Worm (Caenorhabditis elegans): ENCODE results near the gene D1014.5.

Gene D1014.5

DNA sequence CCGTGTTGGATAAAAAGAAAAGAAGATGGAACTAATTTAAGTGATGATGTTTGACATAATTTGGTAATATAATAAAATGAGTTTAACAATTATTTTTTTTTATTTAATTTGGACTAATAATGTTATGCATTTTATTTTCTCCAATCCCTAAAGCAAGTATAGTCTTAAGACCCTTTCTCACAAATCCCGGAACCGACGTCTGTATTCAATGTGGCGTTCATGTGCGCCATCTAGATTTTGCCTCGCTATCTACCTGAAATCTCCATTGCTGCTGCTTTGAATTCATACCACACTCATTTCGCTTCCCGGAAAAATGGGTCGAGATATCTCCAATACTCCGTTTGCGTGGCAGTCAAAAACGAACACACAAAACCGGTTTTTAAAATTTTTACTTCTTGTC lies at the start of gene D1014.5:
D1014.5 (plus strand) TSS at position 301 of the 400 bp plus-strand sequence.
- TF ChIP-seq Y55F3AM.14 (GFP tag; optimal IDR thresholded peaks at IDR 0.05) (no peak), blmp-1 (tag; optimal IDR thresholded peaks at IDR 0.05; ENCODE audit: insufficient read depth) (no peak), sem-4 (tag; optimal IDR thresholded peaks at IDR 0.05) (no peak), lin-13 (GFP tag; optimal IDR thresholded peaks at IDR 0.05) (no peak), zag-1 (tag; optimal IDR thresholded peaks at IDR 0.05) (no peak), ama-1 (optimal IDR thresholded peaks at IDR 0.05) (no peak), R02D3.7 (tag; optimal IDR thresholded peaks at IDR 0.05) (no peak), nhr-23 (tag; optimal IDR thresholded peaks at IDR 0.05) (no peak), skn-1 (tag; optimal IDR thresholded peaks at IDR 0.05) (no peak)

ce11 chrV:8075712-8076111 lies 47.8 kb upstream of the D1014.5 start, which contains the start of gene catp-3:
Gene catp-3, plus strand, starts transcription at chrV:8076012.
- no peak for TF ChIP-seq ztf-11 (tag; optimal IDR thresholded peaks at IDR 0.05)

DNA sequence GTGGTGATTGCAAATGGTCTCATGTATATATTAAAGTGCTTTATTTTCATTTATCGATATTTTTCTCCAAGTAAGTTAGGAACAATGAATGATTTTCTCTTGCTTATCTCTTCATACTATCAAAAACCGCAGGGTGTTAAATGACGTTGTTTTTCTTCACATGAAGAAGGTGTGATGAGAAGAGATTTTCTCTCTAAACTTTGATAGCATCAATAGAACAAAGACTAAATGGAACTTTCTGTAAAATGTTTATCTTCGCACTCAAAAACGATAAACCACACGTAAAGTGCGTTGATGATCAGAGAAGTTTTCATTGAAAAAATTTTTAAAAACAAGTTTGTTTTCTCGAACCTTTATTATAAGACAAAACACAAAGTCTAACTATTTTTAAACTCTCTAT lies 43.7 kb upstream of the D1014.5 start:
- peak; percentile 5 for TF ChIP-seq sma-3 (GFP tag; optimal IDR thresholded peaks at IDR 0.05)
- peak; percentile 71 for TF ChIP-seq nhr-25 (tag; optimal IDR thresholded peaks at IDR 0.05)
- no peak for TF ChIP-seq nhr-21 (tag; optimal IDR thresholded peaks at IDR 0.05)
- TF ChIP-seq sma-9 (GFP tag; optimal IDR thresholded peaks at IDR 0.05): peak; percentile 77
- no peak for TF ChIP-seq sma-9 (tag; optimal IDR thresholded peaks at IDR 0.05)
- no peak for TF ChIP-seq sem-4 (tag; optimal IDR thresholded peaks at IDR 0.05)
- peak; percentile 17 for TF ChIP-seq egl-27 (tag; optimal IDR thresholded peaks at IDR 0.05)
- peak; percentile 51 for TF ChIP-seq blmp-1 (tag; optimal IDR thresholded peaks at IDR 0.05; ENCODE audit: insufficient read depth)
- TF ChIP-seq alr-1 (tag; optimal IDR thresholded peaks at IDR 0.05): no peak
- TF ChIP-seq gmeb-1 (tag; optimal IDR thresholded peaks at IDR 0.05): no peak
- TF ChIP-seq aly-2 (tag; optimal IDR thresholded peaks at IDR 0.05): no peak

- no peak for TF ChIP-seq ama-1 (optimal IDR thresholded peaks at IDR 0.05)
- TF ChIP-seq sma-3 (GFP tag; optimal IDR thresholded peaks at IDR 0.05): no peak
- TF ChIP-seq mbf-1 (tag; optimal IDR thresholded peaks at IDR 0.05): no peak
- no peak for TF ChIP-seq nhr-25 (tag; optimal IDR thresholded peaks at IDR 0.05)
- TF ChIP-seq nhr-6 (tag; optimal IDR thresholded peaks at IDR 0.05): no peak
- no peak for TF ChIP-seq sma-9 (GFP tag; optimal IDR thresholded peaks at IDR 0.05)
- no peak for TF ChIP-seq sma-9 (tag; optimal IDR thresholded peaks at IDR 0.05)
- no peak for TF ChIP-seq ztf-1 (GFP tag; conservative IDR thresholded peaks at IDR 0.05)
- TF ChIP-seq mdl-1 (tag; optimal IDR thresholded peaks at IDR 0.05): no peak
- TF ChIP-seq snpc-4 (tag; optimal IDR thresholded peaks at IDR 0.05): no peak
- no peak for TF ChIP-seq unc-62 (GFP tag; optimal IDR thresholded peaks at IDR 0.05)
- no peak for TF ChIP-seq lsy-2 (tag; optimal IDR thresholded peaks at IDR 0.05)
These were observed 41.9 kb upstream of the D1014.5 start, which contains the start of gene str-131 for ce11 chrV:8081579-8081978. Gene str-131, minus strand, starts transcription at chrV:8081679.

- TF ChIP-seq lsy-2 (tag; optimal IDR thresholded peaks at IDR 0.05) (no peak), nhr-25 (tag; optimal IDR thresholded peaks at IDR 0.05) (no peak), nhr-21 (tag; optimal IDR thresholded peaks at IDR 0.05) (no peak), elt-1 (tag; optimal IDR thresholded peaks at IDR 0.05) (no peak), R02D3.7 (tag; optimal IDR thresholded peaks at IDR 0.05) (no peak), ZK546.5 (tag; optimal IDR thresholded peaks at IDR 0.05) (no peak), peb-1 (tag; optimal IDR thresholded peaks at IDR 0.05) (no peak), mdl-1 (tag; optimal IDR thresholded peaks at IDR 0.05) (no peak), mbf-1 (tag; optimal IDR thresholded peaks at IDR 0.05) (no peak), nhr-77 (tag; optimal IDR thresholded peaks at IDR 0.05) (no peak), zag-1 (tag; optimal IDR thresholded peaks at IDR 0.05) (no peak), sma-3 (GFP tag; optimal IDR thresholded peaks at IDR 0.05) (no peak)
These were observed 38.3 kb upstream of the D1014.5 start, which contains the start of gene C09H5.7 for ce11 chrV:8085141-8085540. Gene C09H5.7, minus strand, starts transcription at chrV:8085241.

DNA sequence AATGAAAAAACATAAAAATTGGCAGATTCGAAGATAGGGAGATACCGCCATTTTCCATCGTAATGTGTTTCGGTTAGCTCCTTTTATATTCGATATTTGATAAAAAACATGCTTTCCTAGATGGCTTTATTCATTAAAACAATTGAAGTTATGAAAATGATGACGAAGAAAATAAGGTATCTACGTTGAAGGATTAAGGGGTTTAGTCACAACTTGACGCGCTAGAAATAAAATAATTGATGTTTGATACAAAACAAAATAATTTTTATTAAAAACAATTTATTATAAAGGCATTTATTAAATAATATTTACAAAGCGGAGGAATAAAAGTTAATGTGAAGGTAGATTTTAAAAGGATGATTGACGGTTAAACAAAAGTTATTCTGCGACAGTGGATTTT lies 32.9 kb upstream of the D1014.5 start, which contains the start of gene str-130:
str-130 (minus strand) TSS at position 101 of the 400 bp plus-strand sequence.
- TF ChIP-seq R02D3.7 (tag; optimal IDR thresholded peaks at IDR 0.05) (no peak), nhr-23 (tag; optimal IDR thresholded peaks at IDR 0.05) (no peak), unc-62 (GFP tag; optimal IDR thresholded peaks at IDR 0.05) (no peak), alr-1 (tag; optimal IDR thresholded peaks at IDR 0.05) (no peak), elt-3 (tag; optimal IDR thresholded peaks at IDR 0.05) (no peak), aly-2 (tag; optimal IDR thresholded peaks at IDR 0.05) (no peak), zag-1 (tag; optimal IDR thresholded peaks at IDR 0.05) (no peak), nhr-237 (tag; optimal IDR thresholded peaks at IDR 0.05) (no peak), sma-9 (GFP tag; optimal IDR thresholded peaks at IDR 0.05) (no peak), sma-9 (tag; optimal IDR thresholded peaks at IDR 0.05) (no peak), lin-13 (GFP tag; optimal IDR thresholded peaks at IDR 0.05) (no peak), blmp-1 (tag; optimal IDR thresholded peaks at IDR 0.05; ENCODE audit: insufficient read depth) (no peak), Y55F3AM.14 (GFP tag; optimal IDR thresholded peaks at IDR 0.05) (no peak), crh-2 (tag; optimal IDR thresholded peaks at IDR 0.05) (no peak), elt-1 (tag; optimal IDR thresholded peaks at IDR 0.05) (no peak), skn-1 (tag; optimal IDR thresholded peaks at IDR 0.05) (no peak), sma-3 (GFP tag; optimal IDR thresholded peaks at IDR 0.05) (no peak), nhr-77 (tag; optimal IDR thresholded peaks at IDR 0.05) (no peak), unc-55 (GFP tag; optimal IDR thresholded peaks at IDR 0.05) (no peak), lin-11 (tag; optimal IDR thresholded peaks at IDR 0.05) (no peak)
